Fruit fly (Drosophila melanogaster): ENCODE measurements around the gene CG17806.

DNA sequence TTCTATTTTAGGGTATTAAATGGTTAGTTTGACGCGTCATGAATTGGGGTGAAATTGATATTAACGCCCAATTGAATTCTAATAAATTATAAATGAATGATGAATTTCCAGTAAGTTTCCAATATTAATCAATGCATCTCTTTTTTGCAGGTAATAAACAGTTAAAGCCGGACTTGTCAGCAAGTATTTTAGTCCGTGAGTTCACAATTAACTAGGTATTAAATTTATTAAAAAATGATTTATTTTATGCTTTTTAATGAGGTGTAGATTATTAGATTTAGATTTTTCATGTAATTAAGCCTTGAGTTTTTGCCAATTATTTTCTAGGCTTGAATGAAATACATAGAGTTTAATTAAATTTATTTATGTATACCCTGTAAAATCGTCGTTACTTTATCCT lies 18.7 kb upstream of the CG17806 start:
- TF ChIP-seq Pif1A (GFP tag; optimal IDR thresholded peaks at IDR 0.05), result no peak
- TF ChIP-seq EcR (GFP tag; optimal IDR thresholded peaks at IDR 0.05), result no peak
